Worm (Caenorhabditis elegans): ENCODE measurements around the gene pup-2.

DNA sequence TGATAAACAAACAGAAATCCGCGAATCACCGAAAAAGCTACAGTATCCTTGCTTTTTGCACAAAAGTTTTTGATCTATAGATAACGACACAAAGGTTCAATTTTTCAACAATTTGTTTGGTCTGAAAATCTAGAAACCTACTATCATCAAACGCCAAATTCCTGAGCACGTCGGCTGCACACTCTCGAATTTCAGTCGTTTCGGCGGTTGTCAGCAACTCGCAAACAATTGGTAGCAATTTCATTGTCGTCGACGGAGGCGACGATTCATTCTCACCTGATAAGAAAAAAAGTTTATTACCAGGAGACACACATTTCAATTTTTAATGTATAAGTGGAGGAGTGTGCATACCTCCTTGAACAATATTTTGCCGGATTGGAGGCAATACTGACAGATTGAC lies 39.8 kb upstream of the pup-2 start:
- TF ChIP-seq dpl-1 (GFP tag; optimal IDR thresholded peaks at IDR 0.05) (no peak), snpc-1.3 (tag; optimal IDR thresholded peaks at IDR 0.05; ENCODE audit: insufficient read depth) (no peak), cebp-1 (GFP tag; IDR thresholded peaks at IDR 0.05) (no peak), cebp-1 (tag; optimal IDR thresholded peaks at IDR 0.05) (no peak), snpc-4 (GFP tag; optimal IDR thresholded peaks at IDR 0.05) (no peak), snpc-4 (tag; optimal IDR thresholded peaks at IDR 0.05) (no peak), mel-28 (tag; optimal IDR thresholded peaks at IDR 0.05; ENCODE audit: borderline replicate concordance) (no peak), bed-1 (GFP tag; IDR thresholded peaks at IDR 0.05) (no peak), nfya-2 (GFP tag; IDR thresholded peaks at IDR 0.05) (no peak), B0336.3 (GFP tag; IDR thresholded peaks at IDR 0.05) (no peak), ama-1 (optimal IDR thresholded peaks at IDR 0.05) (no peak), ama-1 (GFP tag; optimal IDR thresholded peaks at IDR 0.05) (no peak), aptf-3 (GFP tag; IDR thresholded peaks at IDR 0.05) (no peak), F23B12.7 (tag; optimal IDR thresholded peaks at IDR 0.05; ENCODE audit: insufficient read depth) (no peak), ztf-25 (GFP tag; IDR thresholded peaks at IDR 0.05) (no peak)

All from whole organism, young adult.